Worm (Caenorhabditis elegans) whole organism, midembryonic: Measurements from ENCODE around the gene panl-2.

Experiments
- T22C8.4 ChIP-seq: fragments of 200-800 bp; sonication (Bioruptor generic); IDR thresholded peaks from 2 replicates; pipeline ENCODE4 v1.3.6; 2022; ENCODE audit warnings: missing genetic modification characterization, missing compliant biosample characterization
- ztf-29 ChIP-seq: fragments of 200-800 bp; sonication (Bioruptor generic); IDR thresholded peaks from 2 replicates; pipeline ENCODE4 v1.3.6; 2022; ENCODE audit warnings: missing genetic modification reagents, missing genetic modification characterization, missing compliant biosample characterization

DNA sequence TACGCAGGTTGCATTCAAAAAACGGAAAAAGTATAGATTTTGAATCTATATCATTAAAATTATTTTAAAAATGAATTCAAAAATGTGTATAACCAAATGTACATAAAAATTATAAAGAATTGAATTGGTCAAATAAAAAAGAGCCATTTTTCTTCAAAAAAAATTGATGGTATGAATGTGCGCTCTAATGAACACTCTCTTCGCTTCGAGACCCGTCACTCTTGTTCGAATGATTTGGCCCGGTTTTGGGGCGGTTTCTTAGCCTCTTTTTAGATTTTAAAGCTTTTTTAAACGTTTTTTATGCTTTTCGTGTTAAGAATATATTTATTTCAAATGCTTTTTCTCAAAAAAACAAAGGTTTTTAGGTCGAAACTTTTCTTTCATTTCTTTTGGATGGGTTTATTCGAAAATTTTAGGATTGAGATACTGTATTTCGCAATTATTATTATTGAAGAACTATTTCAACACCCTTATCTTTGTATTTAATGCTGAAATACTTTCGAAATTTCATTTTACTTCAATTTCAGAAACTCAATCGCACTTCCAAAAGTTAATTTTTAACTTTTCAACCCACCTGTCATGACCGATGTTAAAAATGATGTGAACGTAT lies 38.3 kb downstream of the panl-2 start, which contains the start of gene inf-1:
- TF ChIP-seq T22C8.4 (no peak), ztf-29 (GFP tag; lab: Robert Waterston, UW) (no peak)
